Worm (Caenorhabditis elegans): ENCODE measurements around the gene dgk-1.
A peak's percentile ranks its signal among the peaks of the same experiment; 100 is the strongest.

The dgk-1 gene

ce11 chrX:1004037-1004436, 12.8 kb upstream of the dgk-1 start, which contains the start of gene cutl-21:
TSS of gene cutl-21 (plus strand) at chrX:1004337.
- no peak for TF ChIP-seq blmp-1 (tag; optimal IDR thresholded peaks at IDR 0.05)
- no peak for TF ChIP-seq mls-2 (tag; optimal IDR thresholded peaks at IDR 0.05)
- no peak for TF ChIP-seq lsy-2 (tag; optimal IDR thresholded peaks at IDR 0.05)
- TF ChIP-seq nhr-28 (tag; optimal IDR thresholded peaks at IDR 0.05): no peak
- TF ChIP-seq elt-1 (tag; optimal IDR thresholded peaks at IDR 0.05; ENCODE audit: borderline replicate concordance, insufficient read depth): no peak
- no peak for TF ChIP-seq drap-1 (GFP tag; optimal IDR thresholded peaks at IDR 0.05)
- TF ChIP-seq elt-3 (tag; optimal IDR thresholded peaks at IDR 0.05): no peak
- no peak for TF ChIP-seq M03D4.4 (tag; optimal IDR thresholded peaks at IDR 0.05)

- TF ChIP-seq ham-2 (GFP tag; optimal IDR thresholded peaks at IDR 0.05): no peak
- no peak for TF ChIP-seq nhr-28 (tag; optimal IDR thresholded peaks at IDR 0.05)
- no peak for TF ChIP-seq M03D4.4 (tag; optimal IDR thresholded peaks at IDR 0.05)
- no peak for TF ChIP-seq elt-1 (tag; optimal IDR thresholded peaks at IDR 0.05; ENCODE audit: borderline replicate concordance, insufficient read depth)
- TF ChIP-seq tbx-8 (GFP tag; optimal IDR thresholded peaks at IDR 0.05): no peak
- no peak for TF ChIP-seq nhr-2 (tag; optimal IDR thresholded peaks at IDR 0.05)
- no peak for TF ChIP-seq ces-1 (GFP tag; optimal IDR thresholded peaks at IDR 0.05)
- no peak for TF ChIP-seq pha-4 (tag; optimal IDR thresholded peaks at IDR 0.05)
- TF ChIP-seq mep-1 (tag; optimal IDR thresholded peaks at IDR 0.05): no peak
- no peak for TF ChIP-seq nhr-12 (tag; optimal IDR thresholded peaks at IDR 0.05)
Measured at ce11 chrX:994678-995077, 3.4 kb upstream of the dgk-1 start.

- TF ChIP-seq M03D4.4 (tag; optimal IDR thresholded peaks at IDR 0.05) (no peak), ceh-39 (tag; optimal IDR thresholded peaks at IDR 0.05) (no peak), unc-62 (GFP tag; optimal IDR thresholded peaks at IDR 0.05) (peak; percentile 30), drap-1 (GFP tag; optimal IDR thresholded peaks at IDR 0.05) (peak; percentile 59), unc-120 (tag; optimal IDR thresholded peaks at IDR 0.05; ENCODE audit: poor library complexity, severe bottlenecking) (peak; percentile 99), lsy-2 (tag; optimal IDR thresholded peaks at IDR 0.05) (peak; percentile 30), nhr-76 (tag; optimal IDR thresholded peaks at IDR 0.05) (no peak), nhr-12 (tag; optimal IDR thresholded peaks at IDR 0.05) (no peak), hlh-1 (tag; optimal IDR thresholded peaks at IDR 0.05) (peak; percentile 21), ceh-43 (GFP tag; optimal IDR thresholded peaks at IDR 0.05) (no peak), nhr-237 (tag; optimal IDR thresholded peaks at IDR 0.05) (no peak), zip-8 (tag; optimal IDR thresholded peaks at IDR 0.05) (no peak), ham-2 (GFP tag; optimal IDR thresholded peaks at IDR 0.05) (peak; percentile 20), pha-4 (tag; optimal IDR thresholded peaks at IDR 0.05) (no peak), flh-1 (GFP tag; optimal IDR thresholded peaks at IDR 0.05) (no peak), cnd-1 (tag; optimal IDR thresholded peaks at IDR 0.05) (peak; percentile 28), mep-1 (tag; optimal IDR thresholded peaks at IDR 0.05) (peak; percentile 65), ztf-11 (tag; optimal IDR thresholded peaks at IDR 0.05) (peak; percentile 72), ces-1 (GFP tag; optimal IDR thresholded peaks at IDR 0.05) (peak; percentile 56), nhr-2 (tag; optimal IDR thresholded peaks at IDR 0.05) (no peak), mab-5 (tag; optimal IDR thresholded peaks at IDR 0.05) (no peak), lin-32 (GFP tag; optimal IDR thresholded peaks at IDR 0.05) (no peak), mls-2 (tag; optimal IDR thresholded peaks at IDR 0.05) (peak; percentile 10), ceh-83 (GFP tag; optimal IDR thresholded peaks at IDR 0.05) (no peak)
Measured at ce11 chrX:992650-993403, 1.6 kb upstream of the dgk-1 start.

ce11 chrX:986463-986862, 4.8 kb downstream of the dgk-1 start:
- TF ChIP-seq unc-62 (GFP tag; optimal IDR thresholded peaks at IDR 0.05) (no peak), mep-1 (tag; optimal IDR thresholded peaks at IDR 0.05) (no peak), mls-2 (tag; optimal IDR thresholded peaks at IDR 0.05) (no peak), mab-5 (tag; optimal IDR thresholded peaks at IDR 0.05) (no peak), flh-1 (GFP tag; optimal IDR thresholded peaks at IDR 0.05) (no peak), ham-2 (GFP tag; optimal IDR thresholded peaks at IDR 0.05) (no peak), lsy-2 (tag; optimal IDR thresholded peaks at IDR 0.05) (no peak)

- TF ChIP-seq ceh-39 (tag; optimal IDR thresholded peaks at IDR 0.05): no peak
- no peak for TF ChIP-seq mab-5 (tag; optimal IDR thresholded peaks at IDR 0.05)
- no peak for TF ChIP-seq ceh-43 (GFP tag; optimal IDR thresholded peaks at IDR 0.05)
- no peak for TF ChIP-seq ham-2 (GFP tag; optimal IDR thresholded peaks at IDR 0.05)
- no peak for TF ChIP-seq cnd-1 (tag; optimal IDR thresholded peaks at IDR 0.05)
- no peak for TF ChIP-seq drap-1 (GFP tag; optimal IDR thresholded peaks at IDR 0.05)
- TF ChIP-seq lsy-2 (tag; optimal IDR thresholded peaks at IDR 0.05): no peak
- TF ChIP-seq ceh-83 (GFP tag; optimal IDR thresholded peaks at IDR 0.05): no peak
- no peak for TF ChIP-seq M03D4.4 (tag; optimal IDR thresholded peaks at IDR 0.05)
- TF ChIP-seq pha-4 (tag; optimal IDR thresholded peaks at IDR 0.05): no peak
- no peak for TF ChIP-seq nhr-12 (tag; optimal IDR thresholded peaks at IDR 0.05)
- TF ChIP-seq elt-1 (tag; optimal IDR thresholded peaks at IDR 0.05; ENCODE audit: borderline replicate concordance, insufficient read depth): no peak
- TF ChIP-seq ztf-11 (tag; optimal IDR thresholded peaks at IDR 0.05): no peak
- TF ChIP-seq nhr-237 (tag; optimal IDR thresholded peaks at IDR 0.05): no peak
- TF ChIP-seq unc-39 (tag; optimal IDR thresholded peaks at IDR 0.05): no peak
- no peak for TF ChIP-seq zip-8 (tag; optimal IDR thresholded peaks at IDR 0.05)
Measured at ce11 chrX:982598-982997, 8.7 kb downstream of the dgk-1 start.
